Worm (Caenorhabditis elegans) whole organism, midembryonic: ENCODE data around the gene fbxc-24.

Experiments
- T22C8.4 ChIP-seq: fragments of 200-800 bp; sonication (Bioruptor generic); IDR thresholded peaks from 2 replicates; pipeline ENCODE4 v1.3.6; 2022; ENCODE audit warnings: missing genetic modification characterization, missing compliant biosample characterization
- cog-1 ChIP-seq: sonication (generic microtip); optimal IDR thresholded peaks from 2 replicates; lab custom pipeline; 2016; ENCODE audit warnings: missing genetic modification characterization, missing compliant biosample characterization
- flt-1 ChIP-seq: fragments of 200-800 bp; sonication (Bioruptor generic); IDR thresholded peaks from 2 replicates; pipeline ENCODE4 v1.3.6; 2022; ENCODE audit warnings: missing genetic modification characterization, missing compliant biosample characterization
- klf-2 ChIP-seq: fragments of 200-800 bp; sonication (Bioruptor generic); conservative IDR thresholded peaks from 2 replicates; pipeline ENCODE4 v1.3.6; 2022; ENCODE audit warnings: missing genetic modification reagents, missing genetic modification characterization, missing compliant biosample characterization
- med-1 ChIP-seq: sonication (generic microtip); optimal IDR thresholded peaks from 2 replicates; lab custom pipeline; 2017; ENCODE audit warnings: missing genetic modification characterization, mild to moderate bottlenecking, missing compliant biosample characterization, antibody characterized with exemption, missing genetic modification reagents; ENCODE audit not compliant: insufficient read depth
- ref-1 ChIP-seq: fragments of 200-800 bp; sonication (Bioruptor generic); conservative IDR thresholded peaks from 2 replicates; pipeline ENCODE4 v1.3.6; 2022; ENCODE audit warnings: missing genetic modification reagents, missing genetic modification characterization, missing compliant biosample characterization
- tab-1 ChIP-seq: fragments of 200-800 bp; sonication (Bioruptor generic); IDR thresholded peaks from 2 replicates; pipeline ENCODE4 v1.3.6; 2022; ENCODE audit warnings: missing genetic modification characterization, missing compliant biosample characterization
- ztf-23 ChIP-seq: fragments of 200-800 bp; sonication (Bioruptor generic); IDR thresholded peaks from 2 replicates; pipeline ENCODE4 v1.3.6; 2022; ENCODE audit warnings: missing genetic modification reagents, missing genetic modification characterization, missing compliant biosample characterization
- ztf-29 ChIP-seq: fragments of 200-800 bp; sonication (Bioruptor generic); IDR thresholded peaks from 2 replicates; pipeline ENCODE4 v1.3.6; 2022; ENCODE audit warnings: missing genetic modification reagents, missing genetic modification characterization, missing compliant biosample characterization

Gene fbxc-24

ce11 chrII:872993-873787, 36.3 kb downstream of the fbxc-24 start, which contains the start of gene alg-2:
TSS of gene alg-2 (plus strand) at chrII:873212.
- no peak for TF ChIP-seq ztf-23 (GFP tag; lab: Robert Waterston, UW)
- peak; percentile 71; the same call in 1 of the 2 replicates for TF ChIP-seq T22C8.4 (GFP tag; lab: Robert Waterston, UW)
- TF ChIP-seq tab-1 (GFP tag; lab: Robert Waterston, UW): 0 out of 2 replicates have a peak, but pooled peaks have one; percentile 41
- 0 out of 2 replicates have a peak, but pooled peaks have one; percentile 15 for TF ChIP-seq flt-1 (GFP tag; lab: Robert Waterston, UW)
- TF ChIP-seq ref-1 (GFP tag; lab: Robert Waterston, UW): no peak

DNA sequence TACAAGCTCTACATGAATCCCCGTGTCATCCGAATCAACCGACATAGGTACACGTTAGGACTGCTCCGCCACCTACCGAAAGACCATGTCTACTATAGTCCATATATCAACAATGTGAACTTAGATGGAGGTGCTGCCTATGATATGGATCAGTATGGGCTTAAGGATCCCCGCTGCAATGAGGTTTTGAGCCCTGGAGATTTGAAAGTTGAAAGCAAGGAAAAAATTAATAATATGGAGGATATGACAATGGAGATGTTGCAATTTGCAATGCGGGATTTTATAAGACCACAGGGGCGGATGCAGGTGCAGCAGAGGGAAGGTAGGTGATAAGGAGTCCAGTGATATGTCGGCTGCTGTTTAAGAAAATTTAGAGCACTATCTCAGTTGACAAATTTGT, 40.1 kb downstream of the fbxc-24 start:
- TF ChIP-seq cog-1 (no peak), med-1 (GFP tag; lab: Kevin White, UChicago) (no peak), flt-1 (GFP tag; lab: Robert Waterston, UW) (no peak), ztf-23 (GFP tag; lab: Robert Waterston, UW) (no peak), tab-1 (GFP tag; lab: Robert Waterston, UW) (no peak), klf-2 (GFP tag; lab: Robert Waterston, UW) (no peak), ref-1 (GFP tag; lab: Robert Waterston, UW) (no peak), ztf-29 (GFP tag; lab: Robert Waterston, UW) (no peak), T22C8.4 (GFP tag; lab: Robert Waterston, UW) (no peak)

ce11 chrII:868240-868864, 41.1 kb downstream of the fbxc-24 start, which contains the start of gene fbxc-51:
TSS of gene fbxc-51 (plus strand) at chrII:868814.
- TF ChIP-seq T22C8.4 (GFP tag; lab: Robert Waterston, UW): no peak
- TF ChIP-seq tab-1 (GFP tag; lab: Robert Waterston, UW): no peak
- no peak for TF ChIP-seq cog-1
- no peak for TF ChIP-seq ref-1 (GFP tag; lab: Robert Waterston, UW)
- TF ChIP-seq ztf-29 (GFP tag; lab: Robert Waterston, UW): no peak
- TF ChIP-seq ztf-23 (GFP tag; lab: Robert Waterston, UW): no peak
- no peak for TF ChIP-seq flt-1 (GFP tag; lab: Robert Waterston, UW)

DNA sequence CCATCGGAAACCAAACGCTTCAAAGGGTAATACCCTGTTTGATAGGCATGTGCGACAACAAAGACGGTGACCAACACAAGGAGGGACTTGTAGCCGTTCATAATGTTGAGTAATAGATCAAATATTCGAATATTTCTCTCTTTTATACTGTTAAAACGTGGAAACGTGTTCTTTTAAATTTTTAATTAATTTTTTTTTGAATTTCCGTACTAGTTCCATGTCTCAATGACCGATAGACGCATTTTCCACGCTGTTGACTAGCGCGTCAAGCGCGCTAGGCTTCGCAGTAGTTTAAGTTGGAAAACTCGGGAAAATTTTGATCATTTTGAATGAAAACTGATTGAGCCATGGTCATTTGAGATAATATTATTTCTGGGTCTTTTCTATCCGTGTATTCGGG, 42.7 kb downstream of the fbxc-24 start, which contains the start of gene Y46B2A.3:
Gene Y46B2A.3 (minus strand): TSS at position 101 of the 400 bp plus-strand sequence.
- TF ChIP-seq T22C8.4 (GFP tag; lab: Robert Waterston, UW) (no peak), tab-1 (GFP tag; lab: Robert Waterston, UW) (no peak), ztf-29 (GFP tag; lab: Robert Waterston, UW) (no peak), ref-1 (GFP tag; lab: Robert Waterston, UW) (no peak), med-1 (GFP tag; lab: Kevin White, UChicago) (no peak), cog-1 (no peak), klf-2 (GFP tag; lab: Robert Waterston, UW) (no peak), ztf-23 (GFP tag; lab: Robert Waterston, UW) (no peak), flt-1 (GFP tag; lab: Robert Waterston, UW) (no peak)

DNA sequence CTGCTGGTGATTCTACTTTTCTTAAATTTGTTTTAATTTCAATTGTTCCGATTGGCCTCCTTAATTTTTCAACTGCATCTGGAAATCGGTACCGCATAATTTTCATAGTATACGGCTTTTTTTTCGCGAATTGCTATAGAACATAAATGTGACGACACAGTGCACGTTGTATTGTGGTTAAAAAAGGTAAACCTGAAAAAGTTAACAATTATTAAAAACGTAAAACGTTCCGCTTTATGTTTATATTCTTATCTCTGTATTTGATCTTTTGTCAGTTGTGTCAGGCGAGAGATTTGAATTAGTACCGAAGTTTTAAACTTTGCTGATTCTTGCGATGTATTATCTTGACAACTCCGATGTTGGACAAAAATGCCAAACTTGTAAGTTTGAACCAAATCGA, 47.9 kb downstream of the fbxc-24 start, which contains the start of gene Y46B2A.4:
Gene Y46B2A.4 (plus strand): TSS at position 301 of the 400 bp plus-strand sequence.
- TF ChIP-seq cog-1 (no peak), ztf-29 (GFP tag; lab: Robert Waterston, UW) (no peak), tab-1 (GFP tag; lab: Robert Waterston, UW) (no peak), klf-2 (GFP tag; lab: Robert Waterston, UW) (no peak), ref-1 (GFP tag; lab: Robert Waterston, UW) (no peak), flt-1 (GFP tag; lab: Robert Waterston, UW) (no peak), T22C8.4 (GFP tag; lab: Robert Waterston, UW) (no peak), med-1 (GFP tag; lab: Kevin White, UChicago) (no peak), ztf-23 (GFP tag; lab: Robert Waterston, UW) (no peak)
